Worm (Caenorhabditis elegans): ENCODE measurements around the gene cdc-25.4.
A peak's percentile ranks its signal among the peaks of the same experiment; 100 is the strongest.

The cdc-25.4 gene

ce11 chrII:10200759-10201158, 11.5 kb upstream of the cdc-25.4 start, which contains the start of gene arv-1:
TSS of gene arv-1 (minus strand) at chrII:10200823.
- TF ChIP-seq lin-14 (GFP tag; optimal IDR thresholded peaks at IDR 0.05), result peak; percentile 78
- no peak for TF ChIP-seq fos-1 (tag; optimal IDR thresholded peaks at IDR 0.05)
- peak; percentile 43 to 72 for TF ChIP-seq lin-35 (GFP tag; optimal IDR thresholded peaks at IDR 0.05)
- peak; percentile 75 for TF ChIP-seq tbx-2 (tag; optimal IDR thresholded peaks at IDR 0.05)
- peak; percentile 63 for TF ChIP-seq mep-1 (tag; optimal IDR thresholded peaks at IDR 0.05)
- TF ChIP-seq zip-4 (GFP tag; optimal IDR thresholded peaks at IDR 0.05), result no peak
- TF ChIP-seq nhr-11 (tag; optimal IDR thresholded peaks at IDR 0.05), result peak; percentile 27
- TF ChIP-seq hlh-17 (GFP tag; optimal IDR thresholded peaks at IDR 0.05; ENCODE audit: borderline replicate concordance), result no peak
- no peak for TF ChIP-seq jun-1 (tag; optimal IDR thresholded peaks at IDR 0.05)
- TF ChIP-seq isw-1 (GFP tag; IDR thresholded peaks at IDR 0.05), result peak; percentile 43
- peak; percentile 79 for TF ChIP-seq nhr-71 (tag; optimal IDR thresholded peaks at IDR 0.05)
- TF ChIP-seq grh-1 (GFP tag; IDR thresholded peaks at IDR 0.05), result no peak; the same call in 1 of the 2 replicates
- TF ChIP-seq C16A3.4 (tag; optimal IDR thresholded peaks at IDR 0.05), result peak; percentile 50
- TF ChIP-seq pag-3 (tag; optimal IDR thresholded peaks at IDR 0.05; ENCODE audit: borderline replicate concordance, insufficient read depth), result no peak
- TF ChIP-seq nhr-85 (tag), result peak; percentile 67
- peak; percentile 27 for TF ChIP-seq elt-2 (tag; optimal IDR thresholded peaks at IDR 0.05)
- no peak for TF ChIP-seq sup-37 (GFP tag; optimal IDR thresholded peaks at IDR 0.05)
- peak; percentile 72 for TF ChIP-seq xbp-1 (tag; optimal IDR thresholded peaks at IDR 0.05)
- no peak for TF ChIP-seq ztf-4 (tag; optimal IDR thresholded peaks at IDR 0.05)
- peak; percentile 51 to 72 (median 70) for TF ChIP-seq dpl-1 (GFP tag; optimal IDR thresholded peaks at IDR 0.05)
- TF ChIP-seq nhr-77 (tag; optimal IDR thresholded peaks at IDR 0.05), result no peak
- TF ChIP-seq ceh-82 (tag; optimal IDR thresholded peaks at IDR 0.05), result peak; percentile 46 to 66 (median 50)
- no peak for TF ChIP-seq efl-3 (GFP tag; optimal IDR thresholded peaks at IDR 0.05)
- TF ChIP-seq ceh-88 (GFP tag; IDR thresholded peaks at IDR 0.05), result no peak; the same call in 1 of the 2 replicates
- no peak for TF ChIP-seq unc-30 (tag; optimal IDR thresholded peaks at IDR 0.05)
- peak; percentile 63 for TF ChIP-seq nhr-19 (GFP tag; conservative IDR thresholded peaks at IDR 0.05)
- TF ChIP-seq nhr-12 (tag; optimal IDR thresholded peaks at IDR 0.05), result no peak
- peak; percentile 82 to 83 for TF ChIP-seq lsy-2 (tag; optimal IDR thresholded peaks at IDR 0.05)
- no peak for TF ChIP-seq ceh-8 (GFP tag; optimal IDR thresholded peaks at IDR 0.05)
- TF ChIP-seq unc-98 (GFP tag; IDR thresholded peaks at IDR 0.05), result no peak; the same call in 1 of the 2 replicates
- no peak for TF ChIP-seq snpc-4 (tag; optimal IDR thresholded peaks at IDR 0.05)
- TF ChIP-seq sox-4 (tag; optimal IDR thresholded peaks at IDR 0.05), result peak; percentile 36
- no peak for TF ChIP-seq hpl-2 (GFP tag; optimal IDR thresholded peaks at IDR 0.05)
- peak; percentile 68 to 72 for TF ChIP-seq efl-1 (optimal IDR thresholded peaks at IDR 0.05)
- peak; percentile 59 to 97 for TF ChIP-seq efl-1 (GFP tag; optimal IDR thresholded peaks at IDR 0.05 in 1 of 2)
- no peak for TF ChIP-seq aha-1 (tag; optimal IDR thresholded peaks at IDR 0.05)
- TF ChIP-seq ceh-90 (tag; optimal IDR thresholded peaks at IDR 0.05), result peak; percentile 82
- TF ChIP-seq aly-2 (tag; optimal IDR thresholded peaks at IDR 0.05), result no peak
- TF ChIP-seq rnt-1 (tag; optimal IDR thresholded peaks at IDR 0.05), result peak; percentile 92
- TF ChIP-seq egl-13 (tag; optimal IDR thresholded peaks at IDR 0.05), result peak; percentile 74
- TF ChIP-seq mdl-1 (tag; optimal IDR thresholded peaks at IDR 0.05), result no peak
- TF ChIP-seq ztf-11 (tag; optimal IDR thresholded peaks at IDR 0.05), result peak in 1 of 2 experiments; percentile 78
- no peak for TF ChIP-seq Y116A8C.19 (tag; optimal IDR thresholded peaks at IDR 0.05; ENCODE audit: borderline replicate concordance)
- no peak for TF ChIP-seq lin-39 (tag; optimal IDR thresholded peaks at IDR 0.05)
- peak; percentile 31 for TF ChIP-seq F16B12.6 (tag; optimal IDR thresholded peaks at IDR 0.05)
- TF ChIP-seq unc-62 (GFP tag; optimal IDR thresholded peaks at IDR 0.05), result no peak
- TF ChIP-seq fkh-8 (tag; optimal IDR thresholded peaks at IDR 0.05), result peak; percentile 58
- TF ChIP-seq egl-27 (tag; optimal IDR thresholded peaks at IDR 0.05), result no peak
- TF ChIP-seq mab-9 (GFP tag; IDR thresholded peaks at IDR 0.05), result no peak
- TF ChIP-seq sptf-1 (tag; optimal IDR thresholded peaks at IDR 0.05), result no peak
- TF ChIP-seq mef-2 (tag; optimal IDR thresholded peaks at IDR 0.05), result no peak
- peak; percentile 75 for TF ChIP-seq irx-1 (tag; optimal IDR thresholded peaks at IDR 0.05)
- TF ChIP-seq pqm-1 (tag; optimal IDR thresholded peaks at IDR 0.05), result no peak

All from whole organism, L1 larva.